Fruit fly (Drosophila melanogaster) whole organism, embryonic: ENCODE measurements around the gene pyd.

Source experiments
- B-H1 ChIP-seq: fragments of 200-800 bp; sonication (Bioruptor generic); IDR thresholded peaks from 3 replicates; pipeline ENCODE4 v1.3.6; 2022; ENCODE audit warnings: missing biosample characterization, missing genetic modification characterization
- Blimp-1 ChIP-seq: fragments of 200-800 bp; sonication (Bioruptor generic); optimal IDR thresholded peaks from 3 replicates; lab custom pipeline; 2018; ENCODE audit warnings: missing biosample characterization, missing genetic modification characterization, mild to moderate bottlenecking, moderate library complexity, missing genetic modification reagents
- CG10565 ChIP-seq: fragments of 200-800 bp; sonication (Bioruptor generic); optimal IDR thresholded peaks from 3 replicates; lab custom pipeline; 2016; ENCODE audit warnings: missing biosample characterization, mild to moderate bottlenecking, missing genetic modification characterization
- CG10979 ChIP-seq: fragments of 200-800 bp; sonication (Bioruptor generic); optimal IDR thresholded peaks from 2 replicates; lab custom pipeline; 2018; ENCODE audit warnings: missing biosample characterization, mild to moderate bottlenecking, missing genetic modification characterization, moderate library complexity
- CG14014 ChIP-seq: fragments of 200-800 bp; sonication (Bioruptor generic); IDR thresholded peaks from 2 replicates; pipeline ENCODE4 v1.3.6; 2022; ENCODE audit warnings: missing biosample characterization, missing genetic modification characterization
- CG14710 ChIP-seq: fragments of 200-800 bp; sonication (Bioruptor generic); optimal IDR thresholded peaks from 3 replicates; lab custom pipeline; 2019; ENCODE audit warnings: missing biosample characterization, mild to moderate bottlenecking, missing genetic modification characterization, moderate library complexity
- CG15073 ChIP-seq: fragments of 200-800 bp; sonication (Bioruptor generic); optimal IDR thresholded peaks from 2 replicates; lab custom pipeline; 2016; ENCODE audit warnings: missing biosample characterization, missing genetic modification characterization
- CG15269 ChIP-seq: fragments of 200-800 bp; sonication (Bioruptor generic); optimal IDR thresholded peaks from 2 replicates; lab custom pipeline; 2018; ENCODE audit warnings: missing biosample characterization, mild to moderate bottlenecking, missing genetic modification characterization, moderate library complexity
- CG17912 ChIP-seq: fragments of 200-800 bp; sonication (Bioruptor generic); optimal IDR thresholded peaks from 2 replicates; lab custom pipeline; 2018; ENCODE audit warnings: missing biosample characterization, mild to moderate bottlenecking, missing genetic modification characterization
- CG2889 ChIP-seq: fragments of 200-800 bp; sonication (Bioruptor generic); IDR thresholded peaks from 3 replicates; pipeline ENCODE4 v1.3.6; 2022; ENCODE audit warnings: missing biosample characterization, missing genetic modification characterization
- CG32767 ChIP-seq: fragments of 200-800 bp; sonication (Bioruptor generic); IDR thresholded peaks from 2 replicates; pipeline ENCODE4 v1.3.6; 2022; ENCODE audit warnings: missing biosample characterization, missing genetic modification characterization
- CG33557 ChIP-seq: fragments of 200-800 bp; sonication (Bioruptor generic); optimal IDR thresholded peaks from 2 replicates; lab custom pipeline; 2019; ENCODE audit warnings: missing biosample characterization, mild to moderate bottlenecking, missing genetic modification characterization, moderate library complexity
- CG4404 ChIP-seq: fragments of 200-800 bp; sonication (Bioruptor generic); IDR thresholded peaks from 2 replicates; pipeline ENCODE4 v1.3.6; 2022; ENCODE audit warnings: missing biosample characterization, missing genetic modification characterization
- CG6654 ChIP-seq: fragments of 200-800 bp; sonication (Bioruptor generic); optimal IDR thresholded peaks from 2 replicates; lab custom pipeline; 2017; ENCODE audit warnings: missing biosample characterization, mild to moderate bottlenecking, missing genetic modification characterization
- CG7839 ChIP-seq: fragments of 200-800 bp; sonication (Bioruptor generic); optimal IDR thresholded peaks from 3 replicates; lab custom pipeline; 2018; ENCODE audit warnings: missing biosample characterization, mild to moderate bottlenecking, missing genetic modification characterization, moderate library complexity
- CG7928 ChIP-seq: fragments of 200-800 bp; sonication (Bioruptor generic); optimal IDR thresholded peaks from 2 replicates; lab custom pipeline; 2017; ENCODE audit warnings: missing biosample characterization, mild to moderate bottlenecking, missing genetic modification characterization
- Camta ChIP-seq: fragments of 200-800 bp; sonication (Bioruptor generic); optimal IDR thresholded peaks from 2 replicates; lab custom pipeline; 2016; ENCODE audit warnings: missing biosample characterization, missing genetic modification characterization
- CrebB ChIP-seq: fragments of 200-800 bp; sonication (Bioruptor generic); optimal IDR thresholded peaks from 3 replicates; lab custom pipeline; 2018; ENCODE audit warnings: missing biosample characterization, mild to moderate bottlenecking, missing genetic modification characterization
- Dad ChIP-seq: fragments of 200-800 bp; sonication (Bioruptor generic); optimal IDR thresholded peaks from 3 replicates; lab custom pipeline; 2016; ENCODE audit warnings: missing biosample characterization, missing genetic modification characterization
- Dp ChIP-seq: fragments of 200-800 bp; sonication (Bioruptor generic); optimal IDR thresholded peaks from 2 replicates; lab custom pipeline; 2018; ENCODE audit warnings: missing biosample characterization, mild to moderate bottlenecking, missing genetic modification characterization, moderate library complexity
- E2f1 ChIP-seq: fragments of 200-800 bp; sonication (Bioruptor generic); IDR thresholded peaks from 2 replicates; pipeline ENCODE4 v1.3.6; 2022; ENCODE audit warnings: missing biosample characterization, missing genetic modification characterization
- Fer3 ChIP-seq: fragments of 200-800 bp; sonication (Bioruptor generic); optimal IDR thresholded peaks from 2 replicates; lab custom pipeline; 2018; ENCODE audit warnings: missing biosample characterization, mild to moderate bottlenecking, missing genetic modification characterization, moderate library complexity
- HmgD ChIP-seq: fragments of 200-800 bp; sonication (Bioruptor generic); optimal IDR thresholded peaks from 3 replicates; lab custom pipeline; 2016; ENCODE audit warnings: missing biosample characterization, missing genetic modification characterization
- Hsf ChIP-seq: fragments of 200-800 bp; sonication (Bioruptor generic); optimal IDR thresholded peaks from 3 replicates; lab custom pipeline; 2016; ENCODE audit warnings: missing biosample characterization, missing genetic modification characterization
- MBD-R2 ChIP-seq: fragments of 200-800 bp; sonication (Bioruptor generic); IDR thresholded peaks from 2 replicates; pipeline ENCODE4 v1.3.6; 2022; ENCODE audit warnings: missing biosample characterization, missing genetic modification characterization
- NFAT ChIP-seq: fragments of 200-800 bp; sonication (Bioruptor generic); IDR thresholded peaks from 2 replicates; pipeline ENCODE4 v1.3.6; 2022; ENCODE audit warnings: missing biosample characterization, missing genetic modification characterization
- Ptx1 ChIP-seq: fragments of 200-800 bp; sonication (Bioruptor generic); IDR thresholded peaks from 2 replicates; pipeline ENCODE4 v1.3.6; 2022; ENCODE audit warnings: missing biosample characterization, missing genetic modification characterization
- Sox100B ChIP-seq: fragments of 200-800 bp; sonication (Bioruptor generic); optimal IDR thresholded peaks from 3 replicates; lab custom pipeline; 2018; ENCODE audit warnings: missing biosample characterization, mild to moderate bottlenecking, missing genetic modification characterization
- Spps ChIP-seq: fragments of 200-800 bp; sonication (Bioruptor generic); optimal IDR thresholded peaks from 2 replicates; lab custom pipeline; 2018; ENCODE audit warnings: missing biosample characterization, mild to moderate bottlenecking, missing genetic modification characterization
- Sry-δ ChIP-seq: fragments of 200-800 bp; sonication (Bioruptor generic); optimal IDR thresholded peaks from 2 replicates; lab custom pipeline; 2016; ENCODE audit warnings: missing biosample characterization, missing genetic modification characterization
- Ssrp ChIP-seq: fragments of 200-800 bp; sonication (Bioruptor generic); optimal IDR thresholded peaks from 2 replicates; lab custom pipeline; 2018; ENCODE audit warnings: missing biosample characterization, mild to moderate bottlenecking, missing genetic modification characterization, moderate library complexity
- bowl ChIP-seq: fragments of 200-800 bp; sonication (Bioruptor generic); IDR thresholded peaks from 2 replicates; pipeline ENCODE4 v1.3.6; 2022; ENCODE audit warnings: missing biosample characterization, missing genetic modification characterization
- br ChIP-seq: fragments of >200 bp; optimal IDR thresholded peaks from 2 replicates; lab custom pipeline; 2017
- chinmo ChIP-seq: fragments of 200-800 bp; sonication (Bioruptor generic); IDR thresholded peaks from 4 replicates; pipeline ENCODE4 v1.3.6; 2022; ENCODE audit warnings: missing biosample characterization, missing genetic modification characterization; ENCODE audit not compliant: partially characterized antibody
- crp ChIP-seq, 2 experiments: fragments of 200-800 bp; sonication (Bioruptor generic); optimal IDR thresholded peaks; 2 replicates in 1 of 2; 3 replicates in 1 of 2; lab custom pipeline; 2017; ENCODE audit warnings: missing biosample characterization in 2 of 2, missing genetic modification characterization in 2 of 2, mild to moderate bottlenecking in 1 of 2, moderate library complexity in 1 of 2
- danr ChIP-seq: fragments of 200-800 bp; sonication (Bioruptor generic); IDR thresholded peaks from 2 replicates; pipeline ENCODE4 v1.3.6; 2022; ENCODE audit warnings: missing biosample characterization, missing genetic modification characterization
- dati ChIP-seq: fragments of 200-800 bp; sonication (Bioruptor generic); IDR thresholded peaks from 2 replicates; pipeline ENCODE4 v1.3.6; 2022; ENCODE audit warnings: missing biosample characterization, missing genetic modification characterization
- disco-r ChIP-seq: fragments of 200-800 bp; sonication (Bioruptor generic); optimal IDR thresholded peaks from 2 replicates; lab custom pipeline; 2016; ENCODE audit warnings: missing biosample characterization, missing genetic modification characterization
- eyg ChIP-seq: fragments of 200-800 bp; sonication (Bioruptor generic); optimal IDR thresholded peaks from 3 replicates; lab custom pipeline; 2016; ENCODE audit warnings: missing biosample characterization, missing genetic modification characterization
- fd102C ChIP-seq: fragments of 200-800 bp; sonication (Bioruptor generic); optimal IDR thresholded peaks from 2 replicates; lab custom pipeline; 2018; ENCODE audit warnings: missing biosample characterization, mild to moderate bottlenecking, missing genetic modification characterization, moderate library complexity
- lov ChIP-seq, 2 experiments: fragments of 200-800 bp in 1 of 2; fragments of >200 bp in 1 of 2; sonication (Bioruptor generic) in 1 of 2; IDR thresholded peaks in 1 of 2; optimal IDR thresholded peaks in 1 of 2; 2 replicates in 1 of 2; 3 replicates in 1 of 2; pipeline versions ENCODE4 v1.3.6 to Lab custom; 2017 to 2022; ENCODE audit warnings: missing biosample characterization in 1 of 2, missing genetic modification characterization in 1 of 2
- nmo ChIP-seq: fragments of 200-800 bp; sonication (Bioruptor generic); optimal IDR thresholded peaks from 2 replicates; lab custom pipeline; 2018; ENCODE audit warnings: missing biosample characterization, mild to moderate bottlenecking, missing genetic modification characterization, moderate library complexity
- odd ChIP-seq: fragments of 200-800 bp; sonication (Bioruptor generic); optimal IDR thresholded peaks from 2 replicates; lab custom pipeline; 2017; ENCODE audit warnings: missing biosample characterization, mild to moderate bottlenecking, missing genetic modification characterization
- psq ChIP-seq: fragments of 200-800 bp; sonication (Bioruptor generic); optimal IDR thresholded peaks from 2 replicates; lab custom pipeline; 2017; ENCODE audit warnings: missing biosample characterization, missing genetic modification characterization
- ro ChIP-seq: fragments of 200-800 bp; sonication (Bioruptor generic); IDR thresholded peaks from 2 replicates; pipeline ENCODE4 v1.3.6; 2022; ENCODE audit warnings: missing biosample characterization, missing genetic modification characterization
- sens-2 ChIP-seq: fragments of 200-800 bp; sonication (Bioruptor generic); IDR thresholded peaks from 2 replicates; pipeline ENCODE4 v1.3.6; 2022; ENCODE audit warnings: missing biosample characterization, missing genetic modification characterization
- seq ChIP-seq: fragments of 200-800 bp; sonication (Bioruptor generic); IDR thresholded peaks from 2 replicates; pipeline ENCODE4 v1.3.6; 2022; ENCODE audit warnings: missing biosample characterization, missing genetic modification characterization
- slou ChIP-seq: fragments of 200-800 bp; sonication (Bioruptor generic); optimal IDR thresholded peaks from 3 replicates; lab custom pipeline; 2016; ENCODE audit warnings: missing biosample characterization, missing genetic modification characterization
- tio ChIP-seq: fragments of 200-800 bp; sonication (Bioruptor generic); optimal IDR thresholded peaks from 2 replicates; lab custom pipeline; 2017; ENCODE audit warnings: missing biosample characterization, missing genetic modification characterization, inconsistent platforms
- vfl ChIP-seq: fragments of 200-800 bp; sonication (Bioruptor generic); optimal IDR thresholded peaks from 2 replicates; lab custom pipeline; 2016; ENCODE audit warnings: missing biosample characterization, missing genetic modification characterization
- zen ChIP-seq: fragments of 200-800 bp; sonication (Bioruptor generic); optimal IDR thresholded peaks from 3 replicates; lab custom pipeline; 2018; ENCODE audit warnings: missing biosample characterization, mild to moderate bottlenecking, missing genetic modification characterization, moderate library complexity

The pyd gene

dm6 chr3R:8892993-8893670 is 38.6 kb downstream of the pyd start:
- TF ChIP-seq Blimp-1 (GFP tag; lab: Kevin White, UChicago): no peak
- peak; percentile 17 for TF ChIP-seq tio (GFP tag; lab: Kevin White, UChicago)
- TF ChIP-seq psq (GFP tag; lab: Kevin White, UChicago): no peak
- TF ChIP-seq Fer3: no peak
- TF ChIP-seq CG2889 (GFP tag; lab: Robert Waterston, UW): no peak
- no peak for TF ChIP-seq lov (optimal IDR thresholded peaks at IDR 0.05; lab: Kevin White, UChicago)
- TF ChIP-seq lov (GFP tag; IDR thresholded peaks at IDR 0.05; lab: Robert Waterston, UW): no peak
- no peak for TF ChIP-seq danr (GFP tag; lab: Robert Waterston, UW)
- TF ChIP-seq nmo: no peak
- TF ChIP-seq CG10979: no peak
- TF ChIP-seq sens-2 (GFP tag; lab: Robert Waterston, UW): no peak
- TF ChIP-seq CG15073 (GFP tag; lab: Kevin White, UChicago): no peak
- TF ChIP-seq disco-r (GFP tag; lab: Kevin White, UChicago): no peak
- no peak for TF ChIP-seq Hsf (GFP tag; lab: Kevin White, UChicago)
- TF ChIP-seq CG15269 (tag; lab: Kevin White, UChicago): peak; percentile 35
- TF ChIP-seq chinmo (GFP tag; lab: Robert Waterston, UW): no peak
- peak; percentile 35; the same call in 1 of the 2 replicates for TF ChIP-seq Ptx1 (GFP tag; lab: Robert Waterston, UW)
- no peak for TF ChIP-seq CG14710
- TF ChIP-seq B-H1 (GFP tag; lab: Robert Waterston, UW): no peak
- TF ChIP-seq eyg: no peak
- TF ChIP-seq Dad (GFP tag; lab: Kevin White, UChicago): no peak
- no peak for TF ChIP-seq br (lab: Kevin White, UChicago)
- TF ChIP-seq odd (GFP tag; lab: Kevin White, UChicago): no peak
- no peak for TF ChIP-seq zen (tag; lab: Kevin White, UChicago)
- no peak for TF ChIP-seq CG7839 (tag; lab: Kevin White, UChicago)
- no peak for TF ChIP-seq HmgD (GFP tag; lab: Kevin White, UChicago)
- no peak for TF ChIP-seq CG10565 (GFP tag; lab: Kevin White, UChicago)
- no peak for TF ChIP-seq Sry-δ (GFP tag; lab: Kevin White, UChicago)
- no peak for TF ChIP-seq ro (GFP tag; lab: Robert Waterston, UW)
- TF ChIP-seq Camta (GFP tag; lab: Kevin White, UChicago): no peak
- no peak for TF ChIP-seq dati
- no peak for TF ChIP-seq CG33557
- TF ChIP-seq NFAT: no peak
- TF ChIP-seq CG6654 (GFP tag; lab: Kevin White, UChicago): no peak
- no peak for TF ChIP-seq E2f1 (GFP tag; lab: Robert Waterston, UW)
- TF ChIP-seq vfl: no peak
- no peak for TF ChIP-seq CG4404 (GFP tag; lab: Robert Waterston, UW)
- TF ChIP-seq fd102C (GFP tag; lab: Kevin White, UChicago): no peak
- no peak for TF ChIP-seq CG14014 (GFP tag; lab: Robert Waterston, UW)
- no peak for TF ChIP-seq CG17912 (GFP tag; lab: Kevin White, UChicago)
- no peak for TF ChIP-seq slou (GFP tag; lab: Kevin White, UChicago)
- TF ChIP-seq CG32767 (GFP tag; lab: Robert Waterston, UW): no peak
- no peak for TF ChIP-seq Ssrp (tag; lab: Kevin White, UChicago)
- TF ChIP-seq seq (GFP tag; lab: Robert Waterston, UW): no peak
- no peak for TF ChIP-seq Spps (tag; lab: Kevin White, UChicago)
- TF ChIP-seq Dp: no peak
- no peak for TF ChIP-seq bowl
- TF ChIP-seq crp (GFP tag; optimal IDR thresholded peaks at IDR 0.05; lab: Kevin White, UChicago): no peak
- TF ChIP-seq CrebB (tag; lab: Kevin White, UChicago): no peak
- no peak; the same call in 1 of the 2 replicates for TF ChIP-seq MBD-R2 (GFP tag; lab: Robert Waterston, UW)
- no peak for TF ChIP-seq Sox100B (GFP tag; lab: Kevin White, UChicago)
- no peak for TF ChIP-seq CG7928 (GFP tag; lab: Kevin White, UChicago)
